Worm (Caenorhabditis elegans) whole organism, late embryonic: ENCODE measurements around the gene ugt-42.

Experiments
- ama-1 ChIP-seq: fragments of 150-350 bp; optimal IDR thresholded peaks from 2 replicates; lab custom pipeline; 2014
- che-1 ChIP-seq: sonication (generic microtip); optimal IDR thresholded peaks from 2 replicates; lab custom pipeline; 2016; ENCODE audit warnings: mild to moderate bottlenecking, missing genetic modification characterization, missing compliant biosample characterization
- ets-4 ChIP-seq: sonication (generic microtip); optimal IDR thresholded peaks from 2 replicates; lab custom pipeline; 2016; ENCODE audit warnings: missing genetic modification characterization, missing compliant biosample characterization
- hlh-6 ChIP-seq: sonication (generic microtip); optimal IDR thresholded peaks from 2 replicates; lab custom pipeline; 2016; ENCODE audit warnings: missing genotype, missing genetic modification characterization, missing compliant biosample characterization
- mec-3 ChIP-seq: sonication (generic microtip); optimal IDR thresholded peaks from 2 replicates; lab custom pipeline; 2016; ENCODE audit warnings: borderline replicate concordance, missing genetic modification characterization, missing compliant biosample characterization
- nfya-1 ChIP-seq: sonication (generic microtip); optimal IDR thresholded peaks from 2 replicates; lab custom pipeline; 2017; ENCODE audit warnings: missing genetic modification characterization, mild to moderate bottlenecking, missing compliant biosample characterization, antibody characterized with exemption, moderate library complexity
- pha-4 ChIP-seq: fragments of 150-350 bp; optimal IDR thresholded peaks from 2 replicates; lab custom pipeline; 2018; ENCODE audit warnings: missing biosample characterization, missing genetic modification reagents, missing genetic modification characterization
- rnt-1 ChIP-seq: sonication (generic microtip); optimal IDR thresholded peaks from 2 replicates; lab custom pipeline; 2016; ENCODE audit warnings: missing genetic modification characterization, missing compliant biosample characterization
- sox-4 ChIP-seq: sonication (generic microtip); optimal IDR thresholded peaks from 2 replicates; lab custom pipeline; 2017; ENCODE audit warnings: mild to moderate bottlenecking, missing genetic modification characterization, inconsistent platforms, missing compliant biosample characterization
- unc-55 ChIP-seq: sonication (generic microtip); optimal IDR thresholded peaks from 2 replicates; lab custom pipeline; 2017; ENCODE audit warnings: missing biosample characterization, missing genetic modification reagents, missing genetic modification characterization
- unc-86 ChIP-seq: sonication (generic microtip); optimal IDR thresholded peaks from 2 replicates; lab custom pipeline; 2016; ENCODE audit warnings: missing genetic modification characterization, missing compliant biosample characterization

- TF ChIP-seq ets-4 (tag; lab: Kevin White, UChicago): no peak
- TF ChIP-seq pha-4 (tag; lab: Kevin White, UChicago): no peak
- TF ChIP-seq unc-86 (tag; lab: Kevin White, UChicago): no peak
- no peak for TF ChIP-seq ama-1
- TF ChIP-seq unc-55 (GFP tag; lab: Kevin White, UChicago): no peak
- no peak for TF ChIP-seq nfya-1 (tag; lab: Kevin White, UChicago)
- TF ChIP-seq che-1 (tag; lab: Kevin White, UChicago): no peak
- TF ChIP-seq hlh-6 (tag; lab: Kevin White, UChicago): no peak
- TF ChIP-seq rnt-1 (tag; lab: Kevin White, UChicago): no peak
- no peak for TF ChIP-seq mec-3 (tag; lab: Kevin White, UChicago)
- TF ChIP-seq sox-4 (tag; lab: Kevin White, UChicago): no peak
Observed at ce11 chrV:654402-654801, 7.4 kb downstream of the ugt-42 start, which contains the start of gene srj-6.
